Fruit fly (Drosophila melanogaster) whole organism, embryonic: ENCODE data around the gene Zaf1.

Experiments used
- Blimp-1 ChIP-seq: fragments of 200-800 bp; sonication (Bioruptor generic); optimal IDR thresholded peaks from 3 replicates; lab custom pipeline; 2018; ENCODE audit warnings: missing biosample characterization, missing genetic modification characterization, mild to moderate bottlenecking, moderate library complexity, missing genetic modification reagents
- CG10267 ChIP-seq: fragments of 200-800 bp; sonication (Bioruptor generic); optimal IDR thresholded peaks from 2 replicates; lab custom pipeline; 2018; ENCODE audit warnings: missing biosample characterization, mild to moderate bottlenecking, missing genetic modification characterization, moderate library complexity
- CG10366 ChIP-seq: fragments of 200-800 bp; sonication (Bioruptor generic); IDR thresholded peaks from 2 replicates; pipeline ENCODE4 v1.3.6; 2022; ENCODE audit warnings: missing biosample characterization, missing genetic modification characterization
- CG10979 ChIP-seq: fragments of 200-800 bp; sonication (Bioruptor generic); optimal IDR thresholded peaks from 2 replicates; lab custom pipeline; 2018; ENCODE audit warnings: missing biosample characterization, mild to moderate bottlenecking, missing genetic modification characterization, moderate library complexity
- CG11456 ChIP-seq: fragments of 200-800 bp; sonication (Bioruptor generic); IDR thresholded peaks from 3 replicates; pipeline ENCODE4 v1.3.6; 2022; ENCODE audit warnings: missing biosample characterization, missing genetic modification characterization
- CG11723 ChIP-seq: fragments of 200-800 bp; sonication (Bioruptor generic); optimal IDR thresholded peaks from 2 replicates; lab custom pipeline; 2017; ENCODE audit warnings: missing biosample characterization, mild to moderate bottlenecking, missing genetic modification characterization
- CG14014 ChIP-seq: fragments of 200-800 bp; sonication (Bioruptor generic); IDR thresholded peaks from 2 replicates; pipeline ENCODE4 v1.3.6; 2022; ENCODE audit warnings: missing biosample characterization, missing genetic modification characterization
- CG14050 ChIP-seq: fragments of 200-800 bp; sonication (Bioruptor generic); IDR thresholded peaks from 3 replicates; pipeline ENCODE4 v1.3.6; 2022; ENCODE audit warnings: missing biosample characterization, missing genetic modification characterization
- CG14965 ChIP-seq: fragments of 200-800 bp; sonication (Bioruptor generic); optimal IDR thresholded peaks from 2 replicates; lab custom pipeline; 2016; ENCODE audit warnings: missing biosample characterization, missing genetic modification characterization, borderline replicate concordance
- CG15601 ChIP-seq: fragments of 200-800 bp; sonication (Bioruptor generic); optimal IDR thresholded peaks from 3 replicates; lab custom pipeline; 2019; ENCODE audit warnings: missing biosample characterization, mild to moderate bottlenecking, missing genetic modification characterization, moderate library complexity
- CG17328 ChIP-seq: fragments of 200-800 bp; sonication (Bioruptor generic); IDR thresholded peaks from 2 replicates; pipeline ENCODE4 v1.3.6; 2022; ENCODE audit warnings: missing biosample characterization, missing genetic modification characterization
- CG18619 ChIP-seq: fragments of 200-800 bp; sonication (Bioruptor generic); optimal IDR thresholded peaks from 3 replicates; lab custom pipeline; 2017; ENCODE audit warnings: missing biosample characterization, mild to moderate bottlenecking, missing genetic modification characterization
- CG2120 ChIP-seq: fragments of 200-800 bp; sonication (Bioruptor generic); optimal IDR thresholded peaks from 3 replicates; lab custom pipeline; 2016; ENCODE audit warnings: missing biosample characterization, missing genetic modification characterization
- CG31441 ChIP-seq: fragments of 200-800 bp; sonication (Bioruptor generic); IDR thresholded peaks from 2 replicates; pipeline ENCODE4 v1.3.6; 2022; ENCODE audit warnings: missing biosample characterization, missing genetic modification characterization
- CG3726 ChIP-seq: fragments of 200-800 bp; sonication (Bioruptor generic); IDR thresholded peaks from 3 replicates; pipeline ENCODE4, ENCODE4 v1.3.6; 2022; ENCODE audit warnings: missing biosample characterization, missing genetic modification characterization
- CG4282 ChIP-seq: fragments of 200-800 bp; sonication (Bioruptor generic); optimal IDR thresholded peaks from 2 replicates; lab custom pipeline; 2016; ENCODE audit warnings: missing biosample characterization, missing genetic modification characterization
- CG4854 ChIP-seq: fragments of 200-800 bp; sonication (Bioruptor generic); optimal IDR thresholded peaks from 2 replicates; lab custom pipeline; 2016; ENCODE audit warnings: missing biosample characterization, missing genetic modification characterization, inconsistent platforms
- CG5953 ChIP-seq: fragments of 200-800 bp; sonication (Bioruptor generic); IDR thresholded peaks from 2 replicates; pipeline ENCODE4 v1.3.6; 2022; ENCODE audit warnings: missing biosample characterization, missing genetic modification characterization
- CG6689 ChIP-seq: fragments of 200-800 bp; sonication (Bioruptor generic); IDR thresholded peaks from 2 replicates; pipeline ENCODE4 v1.3.6; 2022; ENCODE audit warnings: missing biosample characterization, missing genetic modification characterization
- CG7357 ChIP-seq: fragments of 200-800 bp; sonication (Bioruptor generic); IDR thresholded peaks from 3 replicates; pipeline ENCODE4 v1.3.6; 2022; ENCODE audit warnings: missing biosample characterization, missing genetic modification characterization
- CG7372 ChIP-seq: fragments of 200-800 bp; sonication (Bioruptor generic); IDR thresholded peaks from 2 replicates; pipeline ENCODE4 v1.3.6; 2022; ENCODE audit warnings: missing biosample characterization, missing genetic modification characterization
- CG7839 ChIP-seq: fragments of 200-800 bp; sonication (Bioruptor generic); optimal IDR thresholded peaks from 3 replicates; lab custom pipeline; 2018; ENCODE audit warnings: missing biosample characterization, mild to moderate bottlenecking, missing genetic modification characterization, moderate library complexity
- CG7928 ChIP-seq: fragments of 200-800 bp; sonication (Bioruptor generic); optimal IDR thresholded peaks from 2 replicates; lab custom pipeline; 2017; ENCODE audit warnings: missing biosample characterization, mild to moderate bottlenecking, missing genetic modification characterization
- CG9817 ChIP-seq: fragments of 200-800 bp; sonication (Bioruptor generic); optimal IDR thresholded peaks from 2 replicates; lab custom pipeline; 2018; ENCODE audit warnings: missing biosample characterization, mild to moderate bottlenecking, missing genetic modification characterization, moderate library complexity
- Dll ChIP-seq: fragments of 200-800 bp; sonication (Bioruptor generic); IDR thresholded peaks from 4 replicates; pipeline ENCODE4 v1.3.6; 2022; ENCODE audit warnings: missing biosample characterization, missing genetic modification characterization; ENCODE audit not compliant: partially characterized antibody
- Drgx ChIP-seq: fragments of 200-800 bp; sonication (Bioruptor generic); IDR thresholded peaks from 2 replicates; pipeline ENCODE4 v1.3.6; 2022; ENCODE audit warnings: missing biosample characterization, missing genetic modification characterization
- Fer2 ChIP-seq: fragments of 200-800 bp; sonication (Bioruptor generic); optimal IDR thresholded peaks from 2 replicates; lab custom pipeline; 2018; ENCODE audit warnings: missing biosample characterization, mild to moderate bottlenecking, missing genetic modification characterization, moderate library complexity
- Hey ChIP-seq: fragments of 200-800 bp; sonication (Bioruptor generic); optimal IDR thresholded peaks from 3 replicates; lab custom pipeline; 2018; ENCODE audit warnings: missing biosample characterization, mild to moderate bottlenecking, missing genetic modification characterization
- Hr51 ChIP-seq, 2 experiments: fragments of 200-800 bp; sonication (Bioruptor generic); optimal IDR thresholded peaks; 2 replicates in 1 of 2; 3 replicates in 1 of 2; lab custom pipeline; 2016 to 2018; ENCODE audit warnings: missing biosample characterization in 2 of 2, missing genetic modification characterization in 2 of 2, mild to moderate bottlenecking in 1 of 2, moderate library complexity in 1 of 2
- Nf-YA ChIP-seq: fragments of 200-800 bp; sonication (Bioruptor generic); IDR thresholded peaks from 2 replicates; pipeline ENCODE4 v1.3.6; 2022; ENCODE audit warnings: missing biosample characterization, missing genetic modification characterization
- Sox100B ChIP-seq: fragments of 200-800 bp; sonication (Bioruptor generic); optimal IDR thresholded peaks from 3 replicates; lab custom pipeline; 2018; ENCODE audit warnings: missing biosample characterization, mild to moderate bottlenecking, missing genetic modification characterization
- Sox102F ChIP-seq: fragments of 200-800 bp; sonication (Bioruptor generic); optimal IDR thresholded peaks from 2 replicates; lab custom pipeline; 2018; ENCODE audit warnings: missing biosample characterization, mild to moderate bottlenecking, missing genetic modification characterization, moderate library complexity
- az2 ChIP-seq: fragments of 200-800 bp; sonication (Bioruptor generic); optimal IDR thresholded peaks from 3 replicates; lab custom pipeline; 2016; ENCODE audit warnings: missing biosample characterization, missing genetic modification characterization
- bsh ChIP-seq, 2 experiments: fragments of 200-800 bp; sonication (Bioruptor generic); optimal IDR thresholded peaks; 2 replicates each; lab custom pipeline; 2017 to 2018; ENCODE audit warnings: mild to moderate bottlenecking in 2 of 2, missing biosample characterization in 2 of 2, missing genetic modification characterization in 2 of 2, moderate library complexity in 1 of 2
- cg ChIP-seq: fragments of 200-800 bp; sonication (Bioruptor generic); optimal IDR thresholded peaks from 3 replicates; lab custom pipeline; 2019; ENCODE audit warnings: missing biosample characterization, mild to moderate bottlenecking, missing genetic modification characterization, moderate library complexity
- chif ChIP-seq, 2 experiments: fragments of 200-800 bp; sonication (Bioruptor generic); optimal IDR thresholded peaks; 3 replicates each; lab custom pipeline; 2016; ENCODE audit warnings: missing biosample characterization in 2 of 2, missing genetic modification characterization in 2 of 2
- danr ChIP-seq: fragments of 200-800 bp; sonication (Bioruptor generic); IDR thresholded peaks from 2 replicates; pipeline ENCODE4 v1.3.6; 2022; ENCODE audit warnings: missing biosample characterization, missing genetic modification characterization
- disco-r ChIP-seq: fragments of 200-800 bp; sonication (Bioruptor generic); optimal IDR thresholded peaks from 2 replicates; lab custom pipeline; 2016; ENCODE audit warnings: missing biosample characterization, missing genetic modification characterization
- dysf ChIP-seq: fragments of 200-800 bp; sonication (Bioruptor generic); IDR thresholded peaks from 3 replicates; pipeline ENCODE4 v1.3.6; 2022; ENCODE audit warnings: missing biosample characterization, missing genetic modification characterization
- gce ChIP-seq: fragments of 200-800 bp; sonication (Bioruptor generic); IDR thresholded peaks from 3 replicates; pipeline ENCODE4 v1.3.6; 2022; ENCODE audit warnings: missing biosample characterization, missing genetic modification characterization
- gsb ChIP-seq: fragments of 200-800 bp; sonication (Bioruptor generic); IDR thresholded peaks from 2 replicates; pipeline ENCODE4 v1.3.6; 2022; ENCODE audit warnings: missing biosample characterization, missing genetic modification characterization
- ind ChIP-seq: fragments of 200-800 bp; sonication (Bioruptor generic); optimal IDR thresholded peaks from 3 replicates; lab custom pipeline; 2016; ENCODE audit warnings: missing biosample characterization, missing genetic modification characterization
- nau ChIP-seq: fragments of 200-800 bp; sonication (Bioruptor generic); optimal IDR thresholded peaks from 3 replicates; lab custom pipeline; 2017; ENCODE audit warnings: missing biosample characterization, mild to moderate bottlenecking, missing genetic modification characterization, missing genetic modification reagents
- pan ChIP-seq, 4 experiments: fragments of >200 bp in 3 of 4; fragments of 200-800 bp in 1 of 4; sonication (Bioruptor generic) in 1 of 4; optimal IDR thresholded peaks in 3 of 4; IDR thresholded peaks in 1 of 4; 2 replicates each; pipeline versions ENCODE4 v1.3.6 to Lab custom; 2017 to 2022; ENCODE audit warnings: missing biosample characterization in 2 of 4, missing genetic modification characterization in 2 of 4, mixed read lengths in 1 of 4
- pho ChIP-seq: fragments of 200-800 bp; sonication (Bioruptor generic); optimal IDR thresholded peaks from 2 replicates; lab custom pipeline; 2016; ENCODE audit warnings: missing biosample characterization, missing genetic modification characterization
- row ChIP-seq: fragments of 200-800 bp; sonication (Bioruptor generic); IDR thresholded peaks from 3 replicates; pipeline ENCODE4 v1.3.6; 2022; ENCODE audit warnings: missing biosample characterization, missing genetic modification characterization
- sens ChIP-seq: fragments of 200-800 bp; sonication (Bioruptor generic); peaks from one replicate; lab custom pipeline; 2016; ENCODE audit warnings: missing biosample characterization, missing genetic modification characterization
- unpg ChIP-seq: fragments of 200-800 bp; sonication (Bioruptor generic); optimal IDR thresholded peaks from 3 replicates; lab custom pipeline; 2018; ENCODE audit warnings: missing biosample characterization, mild to moderate bottlenecking, missing genetic modification characterization, moderate library complexity
- usp ChIP-seq: fragments of >200 bp; optimal IDR thresholded peaks from 2 replicates; lab custom pipeline; 2017; ENCODE audit warnings: missing biosample characterization, missing genetic modification characterization
- zfh1 ChIP-seq: fragments of 200-800 bp; sonication (Bioruptor generic); IDR thresholded peaks from 3 replicates; pipeline ENCODE4 v1.3.6; 2022; ENCODE audit warnings: missing biosample characterization, missing genetic modification characterization

Zaf1 gene

DNA sequence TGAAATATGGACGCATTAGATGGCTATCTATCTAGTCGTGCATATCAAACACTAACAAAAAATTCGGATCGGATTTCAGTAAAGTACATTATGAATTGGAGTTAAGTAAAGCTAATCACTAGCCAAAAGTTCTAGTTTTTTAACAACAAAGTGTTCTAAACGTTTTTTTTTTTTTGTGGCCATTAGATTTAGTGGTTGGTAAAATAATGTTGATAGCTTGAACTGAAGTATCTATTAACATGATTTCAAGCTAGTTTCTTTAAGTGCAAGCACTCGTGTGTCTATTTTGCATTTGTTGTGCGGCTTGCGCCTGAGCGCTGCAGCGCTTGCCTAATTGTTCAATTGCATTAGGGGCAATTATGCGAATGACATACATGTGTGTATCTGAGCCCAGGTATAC, 37.2 kb upstream of the Zaf1 start (continued):
- TF ChIP-seq danr (GFP tag; lab: Robert Waterston, UW) (no peak), Dll (no peak), chif (GFP tag; optimal IDR thresholded peaks at IDR 0.05; lab: Kevin White, UChicago) (peak in 1 of 2 experiments; percentile 4), Hr51 (GFP tag; optimal IDR thresholded peaks at IDR 0.05; lab: Kevin White, UChicago) (peak in 1 of 2 experiments; percentile 31), CG18619 (GFP tag; lab: Kevin White, UChicago) (no peak), CG11456 (GFP tag; lab: Robert Waterston, UW) (no peak), pan (optimal IDR thresholded peaks at IDR 0.05; lab: Kevin White, UChicago) (no peak), pan (GFP tag; optimal IDR thresholded peaks at IDR 0.05 in 1 of 2, IDR thresholded peaks at IDR 0.05 in 1 of 2) (peak in 1 of 2 experiments; percentile 14), Drgx (peak; percentile 35; the same call in 1 of the 2 replicates), row (GFP tag; lab: Robert Waterston, UW) (0 out of 3 replicates have a peak, but pooled peaks have one; percentile 14), bsh (GFP tag; optimal IDR thresholded peaks at IDR 0.05; lab: Kevin White, UChicago) (peak in 1 of 2 experiments; percentile 9), CG4854 (GFP tag; lab: Kevin White, UChicago) (no peak), dysf (GFP tag; lab: Robert Waterston, UW) (0 out of 3 replicates have a peak, but pooled peaks have one; percentile 30), usp (GFP tag; lab: Kevin White, UChicago) (no peak), az2 (GFP tag; lab: Kevin White, UChicago) (peak; percentile 7), gsb (GFP tag; lab: Robert Waterston, UW) (no peak), Sox102F (GFP tag; lab: Kevin White, UChicago) (peak; percentile 27), Hey (tag; lab: Kevin White, UChicago) (no peak), Blimp-1 (GFP tag; lab: Kevin White, UChicago) (no peak), CG7839 (peak; percentile 6), CG5953 (GFP tag; lab: Robert Waterston, UW) (0 out of 2 replicates have a peak, but pooled peaks have one; percentile 51), CG10979 (peak; percentile 4), CG6689 (0 out of 2 replicates have a peak, but pooled peaks have one; percentile 13)

DNA sequence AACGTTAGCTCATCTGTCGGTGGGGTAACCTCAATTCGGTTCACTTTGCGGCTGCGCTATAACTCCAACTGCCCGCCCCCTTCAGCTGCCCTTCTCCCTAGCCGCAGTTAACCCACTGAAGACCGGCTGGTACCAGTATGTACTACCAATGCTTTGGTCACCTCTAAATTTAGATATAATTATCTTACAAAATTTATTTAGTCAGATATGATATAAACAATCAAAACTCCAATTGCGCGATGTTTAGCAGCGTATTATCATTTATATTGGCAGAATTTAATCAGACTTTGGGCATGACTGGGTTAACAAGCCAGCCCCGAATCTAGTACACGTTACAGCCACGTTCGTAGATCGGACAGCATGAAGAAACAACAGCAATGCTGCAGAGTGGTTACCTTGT, 36.3 kb upstream of the Zaf1 start:
- TF ChIP-seq ind (GFP tag; lab: Kevin White, UChicago) (peak; percentile 27), CG10366 (GFP tag; lab: Robert Waterston, UW) (peak; percentile 29; the same call in 1 of the 2 replicates), CG9817 (tag; lab: Kevin White, UChicago) (peak; percentile 35), Sox100B (GFP tag; lab: Kevin White, UChicago) (peak; percentile 40), disco-r (GFP tag; lab: Kevin White, UChicago) (no peak), Nf-YA (GFP tag; lab: Robert Waterston, UW) (no peak), CG14014 (GFP tag; lab: Robert Waterston, UW) (peak; percentile 15; the same call in 1 of the 2 replicates), sens (GFP tag; lab: Kevin White, UChicago) (peak; percentile 79), pho (no peak), CG15601 (tag; lab: Kevin White, UChicago) (peak; percentile 22), CG7372 (GFP tag; lab: Robert Waterston, UW) (0 out of 2 replicates have a peak, but pooled peaks have one; percentile 20), CG2120 (peak; percentile 49), cg (no peak), CG3726 (GFP tag; lab: Robert Waterston, UW) (no peak), CG10267 (peak; percentile 21), gce (GFP tag; lab: Robert Waterston, UW) (no peak), unpg (GFP tag; lab: Kevin White, UChicago) (peak; percentile 61), nau (GFP tag; lab: Kevin White, UChicago) (peak; percentile 27), CG14050 (GFP tag; lab: Robert Waterston, UW) (peak; percentile 52; the same call in 2 of the 3 replicates), CG7357 (GFP tag; lab: Robert Waterston, UW) (peak; percentile 44; the same call in 2 of the 3 replicates), CG31441 (GFP tag; lab: Robert Waterston, UW) (peak; percentile 61), CG7928 (GFP tag; lab: Kevin White, UChicago) (no peak), zfh1 (0 out of 3 replicates have a peak, but pooled peaks have one; percentile 28), CG14965 (GFP tag; lab: Kevin White, UChicago) (no peak), Fer2 (tag; lab: Kevin White, UChicago) (no peak), CG4282 (GFP tag; lab: Kevin White, UChicago) (no peak), CG11723 (GFP tag; lab: Kevin White, UChicago) (peak; percentile 35), CG17328 (GFP tag; lab: Robert Waterston, UW) (peak; percentile 54; the same call in 1 of the 2 replicates)
